Worm (Caenorhabditis elegans): Measurements from ENCODE around the gene ipla-2.

DNA sequence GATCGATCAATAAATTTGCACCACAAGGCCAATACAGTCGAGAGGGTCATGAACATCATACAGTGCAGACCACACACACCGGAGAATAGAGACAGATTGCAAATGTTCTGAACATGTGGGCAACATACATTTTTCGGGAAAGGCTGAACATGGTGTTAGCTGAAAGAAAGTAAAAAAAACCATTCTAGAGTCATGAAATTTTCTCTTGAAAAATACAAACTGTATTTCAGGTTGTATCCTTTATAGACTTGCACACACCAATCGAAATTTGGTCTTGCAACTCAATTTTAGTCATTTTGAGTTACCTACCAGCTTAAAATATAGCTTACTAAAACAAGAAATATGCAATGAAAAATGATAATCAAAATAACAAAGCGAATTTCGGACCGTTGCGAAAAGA, 41.8 kb downstream of the ipla-2 start:
- TF ChIP-seq ref-1 (GFP tag; conservative IDR thresholded peaks at IDR 0.05) (no peak), flt-1 (GFP tag; IDR thresholded peaks at IDR 0.05) (no peak)

Measured in whole organism, midembryonic.